Fruit fly (Drosophila melanogaster) whole organism, embryonic: ENCODE measurements around the gene FRG1.

Source experiments
- CG10462 ChIP-seq: fragments of 200-800 bp; sonication (Bioruptor generic); optimal IDR thresholded peaks from 2 replicates; lab custom pipeline; 2016; ENCODE audit warnings: missing biosample characterization, missing genetic modification characterization
- CG10565 ChIP-seq: fragments of 200-800 bp; sonication (Bioruptor generic); optimal IDR thresholded peaks from 3 replicates; lab custom pipeline; 2016; ENCODE audit warnings: missing biosample characterization, mild to moderate bottlenecking, missing genetic modification characterization
- CG12219 ChIP-seq: fragments of 200-800 bp; sonication (Bioruptor generic); optimal IDR thresholded peaks from 3 replicates; lab custom pipeline; 2018; ENCODE audit warnings: missing biosample characterization, mild to moderate bottlenecking, missing genetic modification characterization
- CG1233 ChIP-seq: fragments of 200-800 bp; sonication (Bioruptor generic); optimal IDR thresholded peaks from 4 replicates; lab custom pipeline; 2018; ENCODE audit warnings: missing biosample characterization, mild to moderate bottlenecking, missing genetic modification characterization
- CG13287 ChIP-seq: fragments of 200-800 bp; sonication (Bioruptor generic); IDR thresholded peaks from 2 replicates; pipeline ENCODE4 v1.3.6; 2022; ENCODE audit warnings: missing biosample characterization, missing genetic modification characterization; ENCODE audit not compliant: partially characterized antibody
- CG13296 ChIP-seq: fragments of 200-800 bp; sonication (Bioruptor generic); optimal IDR thresholded peaks from 3 replicates; lab custom pipeline; 2018; ENCODE audit warnings: missing biosample characterization, mild to moderate bottlenecking, missing genetic modification characterization
- CG14710 ChIP-seq: fragments of 200-800 bp; sonication (Bioruptor generic); optimal IDR thresholded peaks from 3 replicates; lab custom pipeline; 2019; ENCODE audit warnings: missing biosample characterization, mild to moderate bottlenecking, missing genetic modification characterization, moderate library complexity
- CG1529 ChIP-seq: fragments of 200-800 bp; sonication (Bioruptor generic); optimal IDR thresholded peaks from 3 replicates; lab custom pipeline; 2018; ENCODE audit warnings: missing biosample characterization, missing genetic modification characterization
- CG16779 ChIP-seq: fragments of 200-800 bp; sonication (Bioruptor generic); IDR thresholded peaks from 2 replicates; pipeline ENCODE4 v1.3.6; 2022; ENCODE audit warnings: missing biosample characterization, missing genetic modification characterization
- CG16863 ChIP-seq: fragments of 200-800 bp; sonication (Bioruptor generic); optimal IDR thresholded peaks from 3 replicates; lab custom pipeline; 2016; ENCODE audit warnings: missing biosample characterization, missing genetic modification characterization
- CG17186 ChIP-seq: fragments of 200-800 bp; sonication (Bioruptor generic); optimal IDR thresholded peaks from 3 replicates; lab custom pipeline; 2017; ENCODE audit warnings: missing biosample characterization, missing genetic modification reagents, missing genetic modification characterization
- CG17361 ChIP-seq: fragments of 200-800 bp; sonication (Bioruptor generic); IDR thresholded peaks from 3 replicates; pipeline ENCODE4 v1.3.6; 2022; ENCODE audit warnings: missing biosample characterization, missing genetic modification characterization
- CG17385 ChIP-seq: fragments of 200-800 bp; sonication (Bioruptor generic); optimal IDR thresholded peaks from 3 replicates; lab custom pipeline; 2018; ENCODE audit warnings: missing biosample characterization, mild to moderate bottlenecking, missing genetic modification characterization
- CG2116 ChIP-seq: fragments of 200-800 bp; sonication (Bioruptor generic); optimal IDR thresholded peaks from 3 replicates; lab custom pipeline; 2018; ENCODE audit warnings: missing biosample characterization, mild to moderate bottlenecking, missing genetic modification characterization
- CG30431 ChIP-seq: fragments of 200-800 bp; sonication (Bioruptor generic); optimal IDR thresholded peaks from 2 replicates; lab custom pipeline; 2017; ENCODE audit warnings: missing biosample characterization, missing genetic modification characterization
- CG32772 ChIP-seq: fragments of 200-800 bp; sonication (Bioruptor generic); IDR thresholded peaks from 2 replicates; pipeline ENCODE4 v1.3.6; 2022; ENCODE audit warnings: missing biosample characterization, missing genetic modification characterization
- CG3281 ChIP-seq: fragments of 200-800 bp; sonication (Bioruptor generic); optimal IDR thresholded peaks from 3 replicates; lab custom pipeline; 2017; ENCODE audit warnings: missing biosample characterization, mild to moderate bottlenecking, missing genetic modification characterization
- CG4282 ChIP-seq: fragments of 200-800 bp; sonication (Bioruptor generic); optimal IDR thresholded peaks from 2 replicates; lab custom pipeline; 2016; ENCODE audit warnings: missing biosample characterization, missing genetic modification characterization
- CG6175 ChIP-seq: fragments of 200-800 bp; sonication (Bioruptor generic); IDR thresholded peaks from 3 replicates; pipeline ENCODE4 v1.3.6; 2022; ENCODE audit warnings: missing biosample characterization, missing genetic modification characterization
- CG7556 ChIP-seq: fragments of 200-800 bp; sonication (Bioruptor generic); optimal IDR thresholded peaks from 2 replicates; lab custom pipeline; 2017; ENCODE audit warnings: missing biosample characterization, mild to moderate bottlenecking, missing genetic modification characterization
- CG7786 ChIP-seq: fragments of 200-800 bp; sonication (Bioruptor generic); optimal IDR thresholded peaks from 2 replicates; lab custom pipeline; 2016; ENCODE audit warnings: missing biosample characterization, missing genetic modification characterization
- CG7839 ChIP-seq: fragments of 200-800 bp; sonication (Bioruptor generic); optimal IDR thresholded peaks from 3 replicates; lab custom pipeline; 2018; ENCODE audit warnings: missing biosample characterization, mild to moderate bottlenecking, missing genetic modification characterization, moderate library complexity
- CG8944 ChIP-seq: fragments of 200-800 bp; sonication (Bioruptor generic); optimal IDR thresholded peaks from 3 replicates; lab custom pipeline; 2016; ENCODE audit warnings: missing biosample characterization, missing genetic modification characterization
- Dad ChIP-seq: fragments of 200-800 bp; sonication (Bioruptor generic); optimal IDR thresholded peaks from 3 replicates; lab custom pipeline; 2016; ENCODE audit warnings: missing biosample characterization, missing genetic modification characterization
- HHEX ChIP-seq: fragments of 200-800 bp; sonication (Bioruptor generic); optimal IDR thresholded peaks from 3 replicates; lab custom pipeline; 2017; ENCODE audit warnings: missing biosample characterization, mild to moderate bottlenecking, missing genetic modification characterization, missing genetic modification reagents
- Hr3 ChIP-seq: fragments of 200-800 bp; sonication (Bioruptor generic); optimal IDR thresholded peaks from 3 replicates; lab custom pipeline; 2016; ENCODE audit warnings: missing biosample characterization, missing genetic modification characterization
- Lpt ChIP-seq: fragments of >200 bp; optimal IDR thresholded peaks from 2 replicates; lab custom pipeline; 2018; ENCODE audit warnings: missing biosample characterization, missing genetic modification characterization
- MBD-R2 ChIP-seq: fragments of 200-800 bp; sonication (Bioruptor generic); IDR thresholded peaks from 2 replicates; pipeline ENCODE4 v1.3.6; 2022; ENCODE audit warnings: missing biosample characterization, missing genetic modification characterization
- Meics ChIP-seq: fragments of 200-800 bp; sonication (Bioruptor generic); optimal IDR thresholded peaks from 2 replicates; lab custom pipeline; 2017; ENCODE audit warnings: missing biosample characterization, mild to moderate bottlenecking, missing genetic modification characterization
- Mrtf ChIP-seq: fragments of 200-800 bp; sonication (Bioruptor generic); IDR thresholded peaks from 3 replicates; pipeline ENCODE4 v1.3.6; 2022; ENCODE audit warnings: missing biosample characterization, missing genetic modification characterization
- Ptx1 ChIP-seq: fragments of 200-800 bp; sonication (Bioruptor generic); IDR thresholded peaks from 2 replicates; pipeline ENCODE4 v1.3.6; 2022; ENCODE audit warnings: missing biosample characterization, missing genetic modification characterization
- Sox102F ChIP-seq: fragments of 200-800 bp; sonication (Bioruptor generic); optimal IDR thresholded peaks from 2 replicates; lab custom pipeline; 2018; ENCODE audit warnings: missing biosample characterization, mild to moderate bottlenecking, missing genetic modification characterization, moderate library complexity
- Stat92E ChIP-seq, 3 experiments: fragments of >200 bp in 2 of 3; fragments of 200-800 bp in 1 of 3; sonication (Bioruptor generic) in 1 of 3; optimal IDR thresholded peaks; 2 replicates each; lab custom pipeline; 2017 to 2019; ENCODE audit warnings: missing biosample characterization in 3 of 3, missing genetic modification characterization in 3 of 3, mild to moderate bottlenecking in 1 of 3, moderate library complexity in 1 of 3
- aop ChIP-seq: fragments of 200-800 bp; sonication (Bioruptor generic); IDR thresholded peaks from 2 replicates; pipeline ENCODE4 v1.3.6; 2022; ENCODE audit warnings: missing biosample characterization, missing genetic modification characterization
- ase ChIP-seq: fragments of 200-800 bp; sonication (Bioruptor generic); IDR thresholded peaks from 3 replicates; pipeline ENCODE4 v1.3.6; 2022; ENCODE audit warnings: missing biosample characterization, missing genetic modification characterization
- ash1 ChIP-seq: fragments of 200-800 bp; sonication (Bioruptor generic); optimal IDR thresholded peaks from 2 replicates; lab custom pipeline; 2018; ENCODE audit warnings: missing biosample characterization, mild to moderate bottlenecking, missing genetic modification characterization
- ato ChIP-seq: fragments of 200-800 bp; sonication (Bioruptor generic); IDR thresholded peaks from 2 replicates; pipeline ENCODE4 v1.3.6; 2022; ENCODE audit warnings: missing biosample characterization, missing genetic modification characterization; ENCODE audit not compliant: partially characterized antibody
- bigmax ChIP-seq: fragments of 200-800 bp; sonication (Bioruptor generic); optimal IDR thresholded peaks from 2 replicates; lab custom pipeline; 2018; ENCODE audit warnings: missing biosample characterization, mild to moderate bottlenecking, missing genetic modification characterization
- danr ChIP-seq: fragments of 200-800 bp; sonication (Bioruptor generic); IDR thresholded peaks from 2 replicates; pipeline ENCODE4 v1.3.6; 2022; ENCODE audit warnings: missing biosample characterization, missing genetic modification characterization
- dmrt11E ChIP-seq: fragments of 200-800 bp; sonication (Bioruptor generic); optimal IDR thresholded peaks from 3 replicates; lab custom pipeline; 2018; ENCODE audit warnings: missing biosample characterization, mild to moderate bottlenecking, missing genetic modification characterization, moderate library complexity
- gro ChIP-seq: fragments of 200-800 bp; sonication (Bioruptor generic); optimal IDR thresholded peaks from 2 replicates; lab custom pipeline; 2016; ENCODE audit warnings: missing biosample characterization, missing genetic modification characterization
- jing ChIP-seq: fragments of 200-800 bp; sonication (Bioruptor generic); optimal IDR thresholded peaks from 2 replicates; lab custom pipeline; 2018; ENCODE audit warnings: missing biosample characterization, mild to moderate bottlenecking, missing genetic modification characterization
- kah ChIP-seq: fragments of 200-800 bp; sonication (Bioruptor generic); optimal IDR thresholded peaks from 2 replicates; lab custom pipeline; 2018; ENCODE audit warnings: missing biosample characterization, mild to moderate bottlenecking, missing genetic modification characterization
- odd ChIP-seq: fragments of 200-800 bp; sonication (Bioruptor generic); optimal IDR thresholded peaks from 2 replicates; lab custom pipeline; 2017; ENCODE audit warnings: missing biosample characterization, mild to moderate bottlenecking, missing genetic modification characterization
- prd ChIP-seq, 3 experiments: fragments of >200 bp in 2 of 3; fragments of 200-800 bp in 1 of 3; sonication (Bioruptor generic) in 1 of 3; optimal IDR thresholded peaks in 2 of 3; IDR thresholded peaks in 1 of 3; 2 replicates in 2 of 3; 3 replicates in 1 of 3; pipeline versions ENCODE4 v1.3.6 to Lab custom; 2017 to 2022; ENCODE audit warnings: missing biosample characterization in 1 of 3, missing genetic modification characterization in 1 of 3
- psq ChIP-seq: fragments of 200-800 bp; sonication (Bioruptor generic); optimal IDR thresholded peaks from 2 replicates; lab custom pipeline; 2017; ENCODE audit warnings: missing biosample characterization, missing genetic modification characterization
- pzg ChIP-seq: fragments of 200-800 bp; sonication (Bioruptor generic); optimal IDR thresholded peaks from 3 replicates; lab custom pipeline; 2018; ENCODE audit warnings: missing biosample characterization, mild to moderate bottlenecking, missing genetic modification characterization, moderate library complexity
- slp2 ChIP-seq: fragments of 200-800 bp; sonication (Bioruptor generic); optimal IDR thresholded peaks from 2 replicates; lab custom pipeline; 2016; ENCODE audit warnings: missing biosample characterization, missing genetic modification characterization

Gene FRG1

dm6 chr3L:20309758-20310733, 13.3 kb upstream of the FRG1 start (continued):
- TF ChIP-seq jing (GFP tag; lab: Kevin White, UChicago) (no peak), Mrtf (GFP tag; lab: Robert Waterston, UW) (no peak), Sox102F (no peak), CG1529 (GFP tag; lab: Kevin White, UChicago) (no peak), CG2116 (GFP tag; lab: Kevin White, UChicago) (peak; percentile 58), CG7839 (no peak), psq (GFP tag; lab: Kevin White, UChicago) (peak; percentile 26), CG30431 (GFP tag; lab: Kevin White, UChicago) (no peak), CG13287 (GFP tag; lab: Robert Waterston, UW) (peak; percentile 91), CG17186 (GFP tag; lab: Kevin White, UChicago) (peak; percentile 93), CG3281 (GFP tag; lab: Kevin White, UChicago) (no peak), bigmax (GFP tag; lab: Kevin White, UChicago) (peak; percentile 18), CG7556 (GFP tag; lab: Kevin White, UChicago) (no peak), pzg (GFP tag; lab: Kevin White, UChicago) (peak; percentile 95), CG8944 (GFP tag; lab: Kevin White, UChicago) (peak; percentile 58), CG17361 (GFP tag; lab: Robert Waterston, UW) (0 out of 3 replicates have a peak, but pooled peaks have one; percentile 33), danr (GFP tag; lab: Robert Waterston, UW) (no peak), odd (GFP tag; lab: Kevin White, UChicago) (no peak), kah (GFP tag; lab: Kevin White, UChicago) (no peak), Stat92E (GFP tag; optimal IDR thresholded peaks at IDR 0.05; lab: Kevin White, UChicago) (no peak), CG16863 (peak; percentile 44), CG12219 (GFP tag; lab: Kevin White, UChicago) (no peak), Lpt (no peak), CG16779 (GFP tag; lab: Robert Waterston, UW) (no peak), CG7786 (GFP tag; lab: Kevin White, UChicago) (peak; percentile 58), MBD-R2 (GFP tag; lab: Robert Waterston, UW) (peak; percentile 75), dmrt11E (tag; lab: Kevin White, UChicago) (peak; percentile 36), CG17385 (GFP tag; lab: Kevin White, UChicago) (no peak), ash1 (GFP tag; lab: Kevin White, UChicago) (no peak), CG6175 (GFP tag; lab: Robert Waterston, UW) (no peak), CG13296 (GFP tag; lab: Kevin White, UChicago) (no peak), CG14710 (peak; percentile 80), CG4282 (GFP tag; lab: Kevin White, UChicago) (peak; percentile 69), CG10565 (no peak), HHEX (GFP tag; lab: Kevin White, UChicago) (no peak), CG32772 (peak; percentile 57; the same call in 1 of the 2 replicates), Ptx1 (GFP tag; lab: Robert Waterston, UW) (peak; percentile 22; the same call in 1 of the 2 replicates), Meics (GFP tag; lab: Kevin White, UChicago) (peak; percentile 5), Dad (GFP tag; lab: Kevin White, UChicago) (peak; percentile 70), ase (GFP tag; lab: Robert Waterston, UW) (no peak), aop (no peak; the same call in 1 of the 2 replicates), prd (optimal IDR thresholded peaks at IDR 0.05; lab: Kevin White, UChicago) (no peak), prd (GFP tag; IDR thresholded peaks at IDR 0.05; lab: Robert Waterston, UW) (peak; percentile 16; the same call in 1 of the 3 replicates), CG10462 (GFP tag; lab: Kevin White, UChicago) (no peak), Hr3 (peak; percentile 43), CG1233 (GFP tag; lab: Kevin White, UChicago) (no peak), gro (GFP tag; lab: Kevin White, UChicago) (peak; percentile 77), slp2 (GFP tag; lab: Kevin White, UChicago) (peak; percentile 34), ato (GFP tag; lab: Robert Waterston, UW) (peak; percentile 78)
